Worm (Caenorhabditis elegans) whole organism, L4 larva: Measurements from ENCODE around the gene F40G9.14.

ENCODE experiments used
- F49E8.2 ChIP-seq: sonication (generic microtip); optimal IDR thresholded peaks from 2 replicates; lab custom pipeline; 2016; ENCODE audit warnings: missing compliant biosample characterization, mild to moderate bottlenecking, missing genetic modification characterization, borderline replicate concordance
- ama-1 ChIP-seq: fragments of 150-350 bp; optimal IDR thresholded peaks from 2 replicates; lab custom pipeline; 2014; ENCODE audit warnings: inconsistent platforms, mixed read lengths
- dpl-1 ChIP-seq: fragments of 150-350 bp; optimal IDR thresholded peaks from 2 replicates; lab custom pipeline; 2014; ENCODE audit warnings: missing biosample characterization, missing genetic modification reagents, missing genetic modification characterization
- egl-27 ChIP-seq: sonication (generic microtip); optimal IDR thresholded peaks from 3 replicates; lab custom pipeline; 2017; ENCODE audit warnings: missing biosample characterization, missing genetic modification reagents, missing genetic modification characterization
- hlh-30 ChIP-seq: sonication (generic microtip); optimal IDR thresholded peaks from 2 replicates; lab custom pipeline; 2017; ENCODE audit warnings: antibody characterized with exemption, mild to moderate bottlenecking, missing genetic modification characterization, missing compliant biosample characterization; ENCODE audit not compliant: insufficient read depth
- lim-7 ChIP-seq: fragments of 200-800 bp; sonication (Bioruptor generic); IDR thresholded peaks from 2 replicates; pipeline ENCODE4 v1.3.6; 2022; ENCODE audit warnings: missing genetic modification characterization, missing compliant biosample characterization
- mep-1 ChIP-seq: fragments of 150-350 bp; sonication (generic microtip); optimal IDR thresholded peaks from 3 replicates; lab custom pipeline; 2014; ENCODE audit warnings: missing biosample characterization, missing genetic modification characterization
- unc-39 ChIP-seq: sonication (generic microtip); optimal IDR thresholded peaks from 2 replicates; lab custom pipeline; 2017; ENCODE audit warnings: missing biosample characterization, missing genetic modification characterization
- unc-62 ChIP-seq, 3 experiments: fragments of 150-350 bp in 1 of 3; sonication (generic microtip); optimal IDR thresholded peaks in 2 of 3; peaks in 1 of 3; 1 replicate in 1 of 3; 2 replicates in 2 of 3; lab custom pipeline; 2014 to 2017; ENCODE audit warnings: missing biosample characterization in 3 of 3, missing genetic modification characterization in 3 of 3, missing genetic modification reagents in 3 of 3, missing genotype in 1 of 3

DNA sequence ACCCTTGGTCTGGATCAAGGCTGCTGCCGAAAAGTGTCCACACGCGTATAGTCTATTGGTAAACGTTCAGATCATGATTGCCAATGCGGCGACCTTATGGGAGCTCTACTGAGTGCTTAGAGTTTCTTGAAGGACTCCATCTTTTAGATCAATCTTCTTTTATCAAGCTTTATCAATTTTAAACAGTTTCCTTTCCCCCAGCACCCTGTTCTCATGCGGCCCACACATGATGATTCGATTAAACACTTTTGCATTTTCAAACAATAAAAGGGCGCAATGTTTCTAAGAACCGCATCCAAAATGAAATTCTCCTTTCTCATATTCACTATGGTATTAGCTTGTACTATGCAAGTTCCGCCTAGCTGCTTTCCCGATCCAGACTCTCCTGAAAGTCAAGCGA is 12.2 kb downstream of the F40G9.14 start, which contains the start of gene F40G9.7:
- TF ChIP-seq hlh-30 (tag; lab: Kevin White, UChicago) (no peak), unc-62 (GFP tag; optimal IDR thresholded peaks at IDR 0.05 in 1 of 2; lab: Kevin White, UChicago) (no peak), unc-62 (tag; optimal IDR thresholded peaks at IDR 0.05; lab: Kevin White, UChicago) (no peak), mep-1 (tag; lab: Kevin White, UChicago) (no peak), unc-39 (tag; lab: Kevin White, UChicago) (no peak), dpl-1 (GFP tag; lab: Kevin White, UChicago) (no peak), F49E8.2 (tag; lab: Kevin White, UChicago) (no peak), ama-1 (lab: Kevin White, UChicago) (no peak), egl-27 (tag; lab: Kevin White, UChicago) (no peak), lim-7 (GFP tag; lab: Robert Waterston, UW) (no peak)
